Worm (Caenorhabditis elegans) whole organism, young adult: Measurements from ENCODE around the gene F47C12.6.

ENCODE experiments used
- C17E4.6 ChIP-seq: fragments of 200-800 bp; sonication (Bioruptor generic); IDR thresholded peaks from 2 replicates; pipeline ENCODE4 v1.3.6; 2022; ENCODE audit warnings: missing genetic modification reagents, missing genetic modification characterization, missing compliant biosample characterization
- F10E7.11 ChIP-seq: sonication (generic microtip); optimal IDR thresholded peaks from 2 replicates; lab custom pipeline; 2017; ENCODE audit warnings: mild to moderate bottlenecking, missing genetic modification characterization, moderate library complexity, missing compliant biosample characterization
- F23B12.7 ChIP-seq: sonication (generic microtip); optimal IDR thresholded peaks from 2 replicates; lab custom pipeline; 2017; ENCODE audit warnings: missing genetic modification characterization, mild to moderate bottlenecking, missing compliant biosample characterization, antibody characterized with exemption, moderate library complexity; ENCODE audit not compliant: insufficient read depth
- F37B4.10 ChIP-seq: fragments of 200-800 bp; sonication (Bioruptor generic); IDR thresholded peaks from 2 replicates; pipeline ENCODE4 v1.3.6; 2022; ENCODE audit warnings: missing genetic modification characterization, missing compliant biosample characterization
- F57A8.1 ChIP-seq: fragments of 200-800 bp; sonication (Bioruptor generic); optimal IDR thresholded peaks from 2 replicates; lab custom pipeline; 2018; ENCODE audit warnings: mild to moderate bottlenecking, missing genetic modification characterization, moderate library complexity, missing compliant biosample characterization
- Y56A3A.18 ChIP-seq: fragments of 200-800 bp; sonication (Bioruptor generic); IDR thresholded peaks from 2 replicates; pipeline ENCODE4 v1.3.6; 2022; ENCODE audit warnings: missing genetic modification reagents, missing genetic modification characterization, missing compliant biosample characterization
- akir-1 ChIP-seq: fragments of 200-800 bp; sonication (Bioruptor generic); optimal IDR thresholded peaks from 2 replicates; lab custom pipeline; 2018; ENCODE audit warnings: mild to moderate bottlenecking, missing genetic modification characterization, moderate library complexity, missing compliant biosample characterization
- attf-3 ChIP-seq: fragments of 200-800 bp; sonication (Bioruptor generic); conservative IDR thresholded peaks from 2 replicates; pipeline ENCODE4 v1.3.6; 2022; ENCODE audit warnings: missing genetic modification reagents, missing genetic modification characterization, missing compliant biosample characterization
- bed-2 ChIP-seq: fragments of 200-800 bp; sonication (Bioruptor generic); IDR thresholded peaks from 2 replicates; pipeline ENCODE4 v1.3.6; 2022; ENCODE audit warnings: missing genetic modification reagents, missing genetic modification characterization, missing compliant biosample characterization
- ccch-3 ChIP-seq: fragments of 200-800 bp; sonication (Bioruptor generic); optimal IDR thresholded peaks from 2 replicates; lab custom pipeline; 2018; ENCODE audit warnings: mild to moderate bottlenecking, missing genetic modification characterization, missing compliant biosample characterization
- efl-1 ChIP-seq: fragments of 150-350 bp; optimal IDR thresholded peaks from 2 replicates; lab custom pipeline; 2014; ENCODE audit warnings: missing biosample characterization, missing genetic modification reagents, missing genetic modification characterization
- egl-44 ChIP-seq: fragments of 200-800 bp; sonication (Bioruptor generic); IDR thresholded peaks from 2 replicates; pipeline ENCODE4 v1.3.6; 2022; ENCODE audit warnings: missing genetic modification reagents, missing genetic modification characterization, missing compliant biosample characterization
- egrh-3 ChIP-seq: fragments of 200-800 bp; sonication (Bioruptor generic); IDR thresholded peaks from 2 replicates; pipeline ENCODE4 v1.3.6; 2022; ENCODE audit warnings: missing genetic modification reagents, missing genetic modification characterization, missing compliant biosample characterization
- ekl-4 ChIP-seq: fragments of 200-800 bp; sonication (Bioruptor generic); IDR thresholded peaks from 2 replicates; pipeline ENCODE4 v1.3.6; 2022; ENCODE audit warnings: missing genetic modification reagents, missing genetic modification characterization, missing compliant biosample characterization
- hlh-26 ChIP-seq: fragments of 200-800 bp; sonication (Bioruptor generic); conservative IDR thresholded peaks from 2 replicates; pipeline ENCODE4 v1.3.6; 2022; ENCODE audit warnings: missing genetic modification reagents, missing genetic modification characterization, missing compliant biosample characterization
- hmg-1.2 ChIP-seq: fragments of 200-800 bp; sonication (Bioruptor generic); IDR thresholded peaks from 2 replicates; pipeline ENCODE4 v1.3.6; 2022; ENCODE audit warnings: missing genetic modification reagents, missing genetic modification characterization, missing compliant biosample characterization
- hsf-1 ChIP-seq: fragments of 200-800 bp; sonication (Bioruptor generic); IDR thresholded peaks from 2 replicates; pipeline ENCODE4 v1.3.6; 2022; ENCODE audit warnings: missing genetic modification reagents, missing genetic modification characterization, missing compliant biosample characterization
- lin-26 ChIP-seq: fragments of 200-800 bp; sonication (Bioruptor generic); IDR thresholded peaks from 2 replicates; pipeline ENCODE4 v1.3.6; 2022; ENCODE audit warnings: missing genetic modification reagents, missing genetic modification characterization, missing compliant biosample characterization
- madf-10 ChIP-seq: sonication (generic microtip); optimal IDR thresholded peaks from 2 replicates; lab custom pipeline; 2016; ENCODE audit warnings: mild to moderate bottlenecking, missing genetic modification characterization, missing compliant biosample characterization
- madf-8 ChIP-seq: fragments of 200-800 bp; sonication (Bioruptor generic); conservative IDR thresholded peaks from 2 replicates; pipeline ENCODE4 v1.3.6; 2022; ENCODE audit warnings: missing genetic modification reagents, missing genetic modification characterization, missing compliant biosample characterization
- mel-28 ChIP-seq: sonication (generic microtip); optimal IDR thresholded peaks from 2 replicates; lab custom pipeline; 2016; ENCODE audit warnings: borderline replicate concordance, mild to moderate bottlenecking, missing genetic modification characterization, missing compliant biosample characterization
- nhr-90 ChIP-seq: sonication (generic microtip); optimal IDR thresholded peaks from 2 replicates; lab custom pipeline; 2016; ENCODE audit warnings: missing genotype, mild to moderate bottlenecking, missing genetic modification characterization, missing compliant biosample characterization
- rcor-1 ChIP-seq: fragments of 200-800 bp; sonication (Bioruptor generic); IDR thresholded peaks from 2 replicates; pipeline ENCODE4 v1.3.6; 2022; ENCODE audit warnings: missing genetic modification reagents, missing genetic modification characterization, missing compliant biosample characterization
- rec-8 ChIP-seq, 2 experiments: sonication (generic microtip); optimal IDR thresholded peaks; 2 replicates each; lab custom pipeline; 2016; ENCODE audit warnings: mild to moderate bottlenecking in 2 of 2, missing genetic modification characterization in 2 of 2, missing genetic modification reagents in 2 of 2, missing genotype in 2 of 2, missing biosample characterization in 1 of 2, missing compliant biosample characterization in 1 of 2, moderate library complexity in 1 of 2
- repo-1 ChIP-seq: sonication (generic microtip); optimal IDR thresholded peaks from 2 replicates; lab custom pipeline; 2017; ENCODE audit warnings: mild to moderate bottlenecking, missing genetic modification characterization, missing compliant biosample characterization
- snpc-4 ChIP-seq, 5 experiments: fragments of 150-350 bp in 1 of 5; sonication (generic microtip) in 4 of 5; optimal IDR thresholded peaks; 2 replicates each; lab custom pipeline; 2014 to 2018; ENCODE audit warnings: missing genetic modification characterization in 5 of 5, missing biosample characterization in 3 of 5, antibody characterized with exemption in 2 of 5, mild to moderate bottlenecking in 2 of 5, missing compliant biosample characterization in 2 of 5, missing genotype in 2 of 5, moderate library complexity in 2 of 5, missing genetic modification reagents in 1 of 5
- tbx-9 ChIP-seq: sonication (generic microtip); optimal IDR thresholded peaks from 2 replicates; lab custom pipeline; 2016; ENCODE audit warnings: borderline replicate concordance, missing genetic modification characterization, inconsistent platforms, missing compliant biosample characterization
- unc-130 ChIP-seq: sonication (generic microtip); optimal IDR thresholded peaks from 2 replicates; lab custom pipeline; 2016; ENCODE audit warnings: missing genetic modification reagents, missing genetic modification characterization, missing compliant biosample characterization
- ztf-25 ChIP-seq: fragments of 200-800 bp; sonication (Bioruptor generic); IDR thresholded peaks from 2 replicates; pipeline ENCODE4 v1.3.6; 2022; ENCODE audit warnings: missing genetic modification reagents, missing genetic modification characterization, missing compliant biosample characterization
- ztf-26 ChIP-seq: sonication (generic microtip); optimal IDR thresholded peaks from 2 replicates; lab custom pipeline; 2017; ENCODE audit warnings: missing genetic modification characterization, missing compliant biosample characterization
- ztf-3 ChIP-seq: fragments of 200-800 bp; sonication (Bioruptor generic); optimal IDR thresholded peaks from 2 replicates; lab custom pipeline; 2018; ENCODE audit warnings: mild to moderate bottlenecking, missing genetic modification characterization, missing compliant biosample characterization

Gene F47C12.6

ce11 chrIV:3981601-3982000 lies 11.6 kb downstream of the F47C12.6 start, which contains the start of gene srh-223:
Gene srh-223 (plus strand): TSS chrIV:3981901.
- no peak for TF ChIP-seq repo-1
- no peak for TF ChIP-seq tbx-9 (tag; lab: Kevin White, UChicago)
- no peak for TF ChIP-seq rcor-1 (GFP tag; lab: Robert Waterston, UW)
- TF ChIP-seq ekl-4: no peak
- no peak for TF ChIP-seq F23B12.7
- TF ChIP-seq C17E4.6 (GFP tag; lab: Robert Waterston, UW): no peak

- TF ChIP-seq hlh-26 (GFP tag; lab: Robert Waterston, UW): no peak
- no peak for TF ChIP-seq efl-1
- no peak for TF ChIP-seq mel-28 (tag; lab: Kevin White, UChicago)
- no peak for TF ChIP-seq unc-130
- no peak for TF ChIP-seq lin-26 (GFP tag; lab: Robert Waterston, UW)
- no peak for TF ChIP-seq egrh-3
Measured at ce11 chrIV:3979525-3979924, 13.7 kb downstream of the F47C12.6 start, which contains the start of gene srh-222. Gene srh-222 (plus strand): TSS chrIV:3979825.

ce11 chrIV:3977965-3978523 lies 15.1 kb downstream of the F47C12.6 start, which contains the start of gene srh-220:
Gene srh-220 (minus strand): TSS chrIV:3978015.
- TF ChIP-seq bed-2 (GFP tag; lab: Robert Waterston, UW) (no peak), lin-26 (GFP tag; lab: Robert Waterston, UW) (no peak), F37B4.10 (GFP tag; lab: Robert Waterston, UW) (0 out of 2 replicates have a peak, but pooled peaks have one; percentile 67), Y56A3A.18 (GFP tag; lab: Robert Waterston, UW) (no peak)
- TF ChIP-seq, all 124 proteins: peak for 1

- TF ChIP-seq madf-10 (tag; lab: Kevin White, UChicago) (no peak), egrh-3 (no peak), akir-1 (GFP tag; lab: Kevin White, UChicago) (no peak), ccch-3 (GFP tag; lab: Kevin White, UChicago) (no peak), ztf-3 (GFP tag; lab: Kevin White, UChicago) (no peak), F57A8.1 (no peak), lin-26 (GFP tag; lab: Robert Waterston, UW) (no peak), F10E7.11 (tag; lab: Kevin White, UChicago) (no peak), egl-44 (GFP tag; lab: Robert Waterston, UW) (no peak), hsf-1 (GFP tag; lab: Robert Waterston, UW) (no peak)
Measured at ce11 chrIV:3973049-3973448, 20.1 kb downstream of the F47C12.6 start, which contains the start of gene clec-79. Gene clec-79 (plus strand): TSS chrIV:3973349.

ce11 chrIV:3965013-3965412 lies 28.2 kb downstream of the F47C12.6 start, which contains the start of gene clec-76:
Gene clec-76 (plus strand): TSS chrIV:3965246.
- TF ChIP-seq nhr-90 (tag; lab: Kevin White, UChicago): no peak
- TF ChIP-seq hmg-1.2 (GFP tag; lab: Robert Waterston, UW): no peak
- TF ChIP-seq madf-10 (tag; lab: Kevin White, UChicago): no peak
- TF ChIP-seq ztf-25 (GFP tag; lab: Robert Waterston, UW): no peak
- TF ChIP-seq attf-3 (GFP tag; lab: Robert Waterston, UW): no peak
- TF ChIP-seq madf-8 (GFP tag; lab: Robert Waterston, UW): no peak
- no peak for TF ChIP-seq ztf-26 (tag; lab: Kevin White, UChicago)
- no peak for TF ChIP-seq rec-8 (tag; optimal IDR thresholded peaks at IDR 0.05; lab: Kevin White, UChicago)
- no peak for TF ChIP-seq snpc-4 (GFP tag; optimal IDR thresholded peaks at IDR 0.05; lab: Kevin White, UChicago)
- TF ChIP-seq snpc-4 (tag; optimal IDR thresholded peaks at IDR 0.05; lab: Kevin White, UChicago): no peak
